Worm (Caenorhabditis elegans): Measurements from ENCODE around the gene str-8.

The str-8 gene

DNA sequence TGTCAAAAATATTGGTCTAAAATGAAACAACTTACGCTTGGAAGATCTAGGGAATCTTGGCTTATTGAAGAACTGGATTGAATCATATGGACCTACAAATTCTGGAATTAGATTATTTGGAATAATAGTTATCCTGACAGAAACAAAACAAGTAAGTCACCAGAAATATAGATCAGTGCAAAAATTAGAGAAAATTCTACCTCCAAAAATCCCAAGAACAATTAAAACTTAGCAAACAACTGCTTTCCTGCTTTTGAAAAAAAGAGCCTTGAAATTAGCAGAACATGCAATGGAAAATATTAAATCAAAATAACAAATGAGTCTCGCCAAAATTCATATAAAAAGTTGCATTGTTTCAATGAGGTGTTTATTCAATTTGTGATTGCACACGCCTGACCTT is 18.3 kb downstream of the str-8 start, which contains the start of gene nhr-60:
Gene nhr-60 (minus strand): TSS at position 101 of the 400 bp plus-strand sequence.
- no peak for TF ChIP-seq dpl-1 (GFP tag; optimal IDR thresholded peaks at IDR 0.05)
- TF ChIP-seq ceh-88 (GFP tag; IDR thresholded peaks at IDR 0.05): no peak
- TF ChIP-seq unc-30 (tag; optimal IDR thresholded peaks at IDR 0.05): no peak
- TF ChIP-seq sptf-1 (tag; optimal IDR thresholded peaks at IDR 0.05): no peak
- TF ChIP-seq zip-4 (GFP tag; optimal IDR thresholded peaks at IDR 0.05): no peak
- no peak for TF ChIP-seq aly-2 (tag; optimal IDR thresholded peaks at IDR 0.05)
- TF ChIP-seq lin-14 (GFP tag; optimal IDR thresholded peaks at IDR 0.05): no peak
- TF ChIP-seq lir-3 (tag; optimal IDR thresholded peaks at IDR 0.05; ENCODE audit: poor library complexity): no peak

DNA sequence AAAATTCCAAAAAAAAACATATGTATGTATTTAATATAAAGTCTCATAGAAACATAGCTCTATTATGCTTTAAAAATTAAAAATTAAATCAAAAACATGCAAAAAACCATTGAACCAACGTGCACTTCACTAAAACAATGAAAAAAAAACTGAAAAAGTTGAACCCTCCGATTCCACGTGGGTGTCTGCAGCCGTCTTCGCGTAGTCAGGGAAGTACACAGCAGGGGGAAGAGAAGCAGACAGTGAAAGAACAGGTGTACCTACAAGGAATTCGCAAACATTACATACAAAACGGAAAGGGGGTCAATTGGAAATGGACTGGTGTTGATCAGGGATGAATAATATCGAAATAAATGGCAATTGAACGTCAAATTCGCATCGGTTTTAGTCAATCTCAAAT is 19.1 kb downstream of the str-8 start:
- TF ChIP-seq lin-14 (GFP tag; optimal IDR thresholded peaks at IDR 0.05): peak; percentile 10
- TF ChIP-seq hpl-2 (GFP tag; optimal IDR thresholded peaks at IDR 0.05): no peak
- peak; percentile 14 for TF ChIP-seq fkh-8 (tag; optimal IDR thresholded peaks at IDR 0.05)
- peak; percentile 18 for TF ChIP-seq blmp-1 (tag; optimal IDR thresholded peaks at IDR 0.05)
- no peak for TF ChIP-seq efl-1 (optimal IDR thresholded peaks at IDR 0.05)
- peak in 1 of 2 experiments; percentile 78 for TF ChIP-seq efl-1 (GFP tag; optimal IDR thresholded peaks at IDR 0.05 in 1 of 2)

DNA sequence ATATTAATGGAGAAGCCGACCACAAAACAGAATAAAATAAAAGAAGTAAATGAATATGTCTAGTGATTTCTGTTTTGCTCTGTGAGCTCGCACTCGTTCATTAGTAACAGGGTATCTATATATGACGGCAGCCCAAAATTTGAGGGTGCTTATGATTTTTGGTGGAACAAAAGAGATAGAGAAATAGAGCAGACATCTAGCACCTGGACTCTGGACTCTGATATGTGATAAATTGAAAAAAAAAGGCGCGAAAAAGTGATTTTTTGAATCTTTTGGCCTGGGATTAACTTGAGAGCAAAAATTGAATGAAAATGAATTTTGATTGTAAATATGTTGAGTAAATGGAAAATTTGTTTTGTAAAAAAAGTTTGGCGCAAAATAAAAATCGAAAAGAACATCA is 21.8 kb downstream of the str-8 start, which contains the start of gene nhr-283:
Gene nhr-283 (minus strand): TSS at position 101 of the 400 bp plus-strand sequence.
- TF ChIP-seq fkh-8 (tag; optimal IDR thresholded peaks at IDR 0.05) (peak; percentile 24), lin-13 (GFP tag; optimal IDR thresholded peaks at IDR 0.05) (no peak), nhr-77 (tag; optimal IDR thresholded peaks at IDR 0.05) (no peak), unc-86 (tag; optimal IDR thresholded peaks at IDR 0.05) (no peak), swsn-7 (tag; optimal IDR thresholded peaks at IDR 0.05) (no peak), lin-35 (GFP tag; optimal IDR thresholded peaks at IDR 0.05) (no peak)

DNA sequence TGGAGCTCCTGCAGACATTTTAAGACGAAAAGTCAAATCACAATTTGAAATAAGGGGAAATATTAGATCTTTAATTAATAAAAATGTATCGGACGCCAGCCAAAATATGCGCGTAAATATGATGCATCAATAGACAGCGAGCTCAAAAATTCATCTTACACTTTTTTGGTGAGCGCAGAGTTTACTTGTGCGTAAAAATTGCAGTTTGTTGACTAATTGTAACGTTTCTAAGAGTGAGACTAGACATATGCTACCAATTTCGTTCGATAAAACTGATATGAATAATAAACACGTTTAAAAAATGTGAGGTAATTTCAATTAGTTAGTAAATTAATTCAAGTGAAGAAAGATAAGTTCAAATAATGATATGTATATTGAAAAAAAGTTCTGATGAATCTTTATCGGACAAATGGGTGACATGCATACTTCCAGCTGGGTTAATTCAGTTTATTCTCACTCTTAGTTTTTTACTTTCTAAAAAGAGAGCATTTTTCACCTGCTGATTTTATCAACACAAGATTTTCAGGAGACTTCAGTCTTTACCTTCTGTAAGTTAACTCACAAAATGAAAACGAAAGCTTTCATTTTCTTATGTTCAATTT is 24.4 kb downstream of the str-8 start, which contains the start of the genes nhr-285 and irld-52:
Gene nhr-285 (minus strand): TSS at position 101 of the 602 bp plus-strand sequence.
Gene irld-52 (plus strand): TSS at position 552 of the 602 bp plus-strand sequence.
- TF ChIP-seq efl-3 (GFP tag; optimal IDR thresholded peaks at IDR 0.05) (no peak), ceh-8 (GFP tag; optimal IDR thresholded peaks at IDR 0.05) (no peak), nhr-11 (tag; optimal IDR thresholded peaks at IDR 0.05) (no peak), nhr-19 (GFP tag; conservative IDR thresholded peaks at IDR 0.05) (no peak), blmp-1 (tag; optimal IDR thresholded peaks at IDR 0.05) (no peak), aha-1 (tag; optimal IDR thresholded peaks at IDR 0.05) (no peak), nhr-237 (tag; optimal IDR thresholded peaks at IDR 0.05) (no peak), fos-1 (tag; optimal IDR thresholded peaks at IDR 0.05) (no peak), mdl-1 (tag; optimal IDR thresholded peaks at IDR 0.05) (no peak), ztf-11 (tag; optimal IDR thresholded peaks at IDR 0.05) (no peak), elt-3 (tag; optimal IDR thresholded peaks at IDR 0.05) (no peak), lsy-2 (tag; optimal IDR thresholded peaks at IDR 0.05) (no peak), fkh-4 (tag; optimal IDR thresholded peaks at IDR 0.05; ENCODE audit: borderline replicate concordance) (no peak), C34B4.2 (tag; optimal IDR thresholded peaks at IDR 0.05) (no peak), dsc-1 (tag; optimal IDR thresholded peaks at IDR 0.05) (no peak), unc-86 (tag; optimal IDR thresholded peaks at IDR 0.05) (no peak), unc-30 (tag; optimal IDR thresholded peaks at IDR 0.05) (no peak), ceh-63 (GFP tag; optimal IDR thresholded peaks at IDR 0.05) (no peak)

DNA sequence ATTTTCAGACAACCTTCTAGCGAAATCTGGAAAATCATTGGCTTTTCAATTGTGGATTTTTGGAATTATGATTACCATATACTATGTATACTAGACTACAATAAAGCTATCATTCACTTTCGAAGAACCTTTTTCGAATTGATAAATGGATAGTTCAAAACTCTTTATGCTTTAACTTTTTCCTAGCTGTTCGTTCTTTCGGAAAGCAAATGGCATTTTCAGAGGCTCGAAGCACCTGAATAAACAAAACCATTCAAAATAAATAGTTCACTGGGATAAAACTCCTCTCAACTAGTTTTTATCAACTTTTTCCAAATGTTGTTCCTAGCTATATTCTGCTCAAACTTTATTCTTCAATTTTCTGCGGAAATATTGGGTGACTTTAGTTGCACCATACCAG is 26.3 kb downstream of the str-8 start, which contains the start of gene T26E4.2:
Gene T26E4.2 (plus strand): TSS at position 301 of the 400 bp plus-strand sequence.
- TF ChIP-seq nhr-71 (tag; optimal IDR thresholded peaks at IDR 0.05) (no peak), blmp-1 (tag; optimal IDR thresholded peaks at IDR 0.05) (no peak), mef-2 (tag; optimal IDR thresholded peaks at IDR 0.05) (no peak), ztf-4 (tag; optimal IDR thresholded peaks at IDR 0.05) (no peak), ceh-90 (tag; optimal IDR thresholded peaks at IDR 0.05) (no peak), aha-1 (tag; optimal IDR thresholded peaks at IDR 0.05) (no peak), fkh-4 (tag; optimal IDR thresholded peaks at IDR 0.05; ENCODE audit: borderline replicate concordance) (no peak), ceh-8 (GFP tag; optimal IDR thresholded peaks at IDR 0.05) (no peak), C16A3.4 (tag; optimal IDR thresholded peaks at IDR 0.05) (no peak), mep-1 (tag; optimal IDR thresholded peaks at IDR 0.05) (no peak), xbp-1 (tag; optimal IDR thresholded peaks at IDR 0.05) (no peak)

All from whole organism, L1 larva.